Worm (Caenorhabditis elegans) whole organism, late embryonic: ENCODE results near the gene F55C5.10.

Experiments
- ceh-9 ChIP-seq: sonication (generic microtip); optimal IDR thresholded peaks from 2 replicates; lab custom pipeline; 2016; ENCODE audit warnings: mild to moderate bottlenecking, missing genetic modification characterization, inconsistent platforms, missing compliant biosample characterization
- hlh-15 ChIP-seq: sonication (generic microtip); optimal IDR thresholded peaks from 2 replicates; lab custom pipeline; 2016; ENCODE audit warnings: missing genetic modification characterization, missing compliant biosample characterization
- sdc-2 ChIP-seq: sonication (generic microtip); optimal IDR thresholded peaks from 2 replicates; lab custom pipeline; 2016; ENCODE audit warnings: missing genotype, missing genetic modification characterization, missing compliant biosample characterization

ce11 chrV:12295015-12295414 lies 11.7 kb downstream of the F55C5.10 start:
- no peak for TF ChIP-seq ceh-9
- no peak for TF ChIP-seq sdc-2 (tag; lab: Kevin White, UChicago)
- no peak for TF ChIP-seq hlh-15 (tag; lab: Kevin White, UChicago)
